Fruit fly (Drosophila melanogaster) whole organism, wandering third instar larva: Measurements from ENCODE around the gene CG14054.

Source experiments
- Dfd ChIP-seq: fragments of >200 bp; optimal IDR thresholded peaks from 2 replicates; lab custom pipeline; 2017; ENCODE audit warnings: missing biosample characterization, missing genetic modification characterization
- Hr78 ChIP-seq: fragments of >200 bp; optimal IDR thresholded peaks from 2 replicates; lab custom pipeline; 2017; ENCODE audit warnings: missing biosample characterization, missing genetic modification characterization
- Hr83 ChIP-seq: fragments of 200-300 bp; sonication (Bioruptor generic); optimal IDR thresholded peaks from 2 replicates; lab custom pipeline; 2016; ENCODE audit warnings: missing biosample characterization, mild to moderate bottlenecking, missing genetic modification characterization, moderate library complexity; ENCODE audit not compliant: poor library complexity, severe bottlenecking
- Mio ChIP-seq: sonication (Bioruptor generic); optimal IDR thresholded peaks from 2 replicates; lab custom pipeline; 2016; ENCODE audit warnings: missing biosample characterization, missing genetic modification characterization
- Rel ChIP-seq, 2 experiments: fragments of 200-800 bp; sonication (Bioruptor generic) in 1 of 2; optimal IDR thresholded peaks; 2 replicates in 1 of 2; 3 replicates in 1 of 2; lab custom pipeline; 2016 to 2019; ENCODE audit warnings: mild to moderate bottlenecking in 2 of 2, missing biosample characterization in 2 of 2, missing genetic modification characterization in 2 of 2, moderate library complexity in 1 of 2
- Sp1 ChIP-seq: fragments of 200-800 bp; sonication (Bioruptor generic); optimal IDR thresholded peaks from 3 replicates; lab custom pipeline; 2019; ENCODE audit warnings: missing biosample characterization, mild to moderate bottlenecking, missing genetic modification characterization, moderate library complexity
- Vsx2 ChIP-seq: fragments of 200-300, 225-300 bp; sonication (Bioruptor generic); optimal IDR thresholded peaks from 2 replicates; lab custom pipeline; 2018; ENCODE audit warnings: missing biosample characterization, missing genetic modification characterization; ENCODE audit not compliant: partially characterized antibody
- rgr ChIP-seq: fragments of 200-800 bp; sonication (Bioruptor generic); optimal IDR thresholded peaks from 3 replicates; lab custom pipeline; 2016; ENCODE audit warnings: missing biosample characterization, mild to moderate bottlenecking, missing genetic modification characterization

DNA sequence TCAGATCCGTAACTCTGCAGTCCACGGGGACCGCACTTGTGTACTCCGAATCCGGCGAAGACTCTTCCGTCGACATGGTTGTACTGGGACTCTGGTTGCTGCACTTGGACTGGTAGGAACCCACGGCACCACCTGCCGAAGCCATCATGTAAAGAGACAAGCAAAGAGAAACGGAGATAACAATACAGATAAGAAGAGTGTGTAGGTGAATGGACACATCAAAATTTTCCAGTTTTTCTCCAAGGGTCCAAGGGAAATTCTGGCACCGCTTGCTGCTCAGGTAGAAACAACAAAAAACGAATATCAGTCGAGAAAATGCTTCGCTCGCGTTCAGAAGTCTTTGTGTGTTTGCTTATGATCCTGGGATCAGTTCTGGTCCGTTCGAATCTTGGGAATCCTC is 2.1 kb upstream of the CG14054 start, which contains the start of gene CG4194:
- no peak for TF ChIP-seq Hr78 (GFP tag; lab: Kevin White, UChicago)
- TF ChIP-seq Sp1 (GFP tag; lab: Kevin White, UChicago): no peak
- no peak for TF ChIP-seq Vsx2 (GFP tag; lab: Kevin White, UChicago)
- no peak for TF ChIP-seq Dfd
- TF ChIP-seq Hr83: no peak
- no peak for TF ChIP-seq Mio (GFP tag; lab: Kevin White, UChicago)
- no peak for TF ChIP-seq rgr
- no peak for TF ChIP-seq Rel (GFP tag; optimal IDR thresholded peaks at IDR 0.05; lab: Kevin White, UChicago)
- TF ChIP-seq Rel (tag; optimal IDR thresholded peaks at IDR 0.05; lab: Kevin White, UChicago): no peak
